Fruit fly (Drosophila melanogaster): ENCODE measurements around the gene CG32459.
A peak's percentile ranks its signal among the peaks of the same experiment; 100 is the strongest.

The CG32459 gene

dm6 chr3L:22853412-22853811 is 2.4 kb downstream of the CG32459 start, which contains the start of gene CG32462:
TSS of gene CG32462 (minus strand) at chr3L:22853512.
- TF ChIP-seq Mnt (GFP tag; optimal IDR thresholded peaks at IDR 0.05), result no peak
- no peak for TF ChIP-seq cnc (optimal IDR thresholded peaks at IDR 0.05)
- TF ChIP-seq toe (GFP tag; optimal IDR thresholded peaks at IDR 0.05), result no peak
- no peak for TF ChIP-seq tj (GFP tag; optimal IDR thresholded peaks at IDR 0.05)
- TF ChIP-seq CG33017 (tag; optimal IDR thresholded peaks at IDR 0.05), result no peak

DNA sequence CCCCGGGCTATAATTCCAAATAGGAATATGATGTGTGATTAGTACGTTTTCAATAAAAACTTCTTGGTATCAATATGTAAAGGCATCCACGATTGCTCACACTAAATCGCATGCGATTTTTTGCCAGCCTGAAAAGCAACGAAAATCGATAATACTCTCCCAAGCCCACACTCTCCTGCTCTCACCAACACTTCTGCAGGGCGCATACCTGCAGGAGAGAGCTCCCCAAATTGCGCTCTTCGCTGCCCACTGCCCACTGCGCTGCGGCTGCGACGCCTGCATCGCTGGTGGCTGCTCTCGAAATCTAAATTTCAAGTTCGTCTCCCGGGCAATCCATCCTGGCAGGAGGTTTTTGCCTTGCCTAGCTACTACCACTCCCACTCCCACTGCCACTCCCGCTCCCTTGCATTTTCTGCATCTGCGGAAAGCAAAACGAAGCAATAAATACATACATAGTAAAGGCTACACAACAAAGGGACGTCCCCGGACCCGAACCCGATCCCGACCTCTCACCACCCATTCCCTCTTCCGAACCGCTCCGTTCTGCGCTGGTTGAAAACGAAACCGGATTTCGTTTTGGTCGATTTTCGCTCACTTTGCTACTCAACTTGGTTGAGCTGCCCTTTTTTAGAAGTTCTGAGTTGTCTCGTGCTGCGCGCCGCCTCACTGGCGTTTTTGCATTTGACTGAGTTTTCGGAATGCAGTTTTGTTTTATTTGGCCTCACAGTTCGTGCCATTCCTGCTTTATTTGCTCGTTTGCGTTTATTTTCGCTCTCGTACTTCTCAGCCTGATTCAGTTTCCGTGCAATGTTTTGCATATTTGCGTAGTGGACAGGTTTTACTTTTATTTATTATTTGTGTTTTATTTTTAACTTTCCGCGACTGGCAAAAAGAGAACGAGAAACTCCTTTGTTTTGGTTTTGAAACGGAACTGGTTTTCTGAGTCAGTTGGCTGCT is 4.4 kb downstream of the CG32459 start:
- TF ChIP-seq CG5204 (GFP tag; optimal IDR thresholded peaks at IDR 0.05) (no peak), tj (GFP tag; optimal IDR thresholded peaks at IDR 0.05) (peak; percentile 95)

DNA sequence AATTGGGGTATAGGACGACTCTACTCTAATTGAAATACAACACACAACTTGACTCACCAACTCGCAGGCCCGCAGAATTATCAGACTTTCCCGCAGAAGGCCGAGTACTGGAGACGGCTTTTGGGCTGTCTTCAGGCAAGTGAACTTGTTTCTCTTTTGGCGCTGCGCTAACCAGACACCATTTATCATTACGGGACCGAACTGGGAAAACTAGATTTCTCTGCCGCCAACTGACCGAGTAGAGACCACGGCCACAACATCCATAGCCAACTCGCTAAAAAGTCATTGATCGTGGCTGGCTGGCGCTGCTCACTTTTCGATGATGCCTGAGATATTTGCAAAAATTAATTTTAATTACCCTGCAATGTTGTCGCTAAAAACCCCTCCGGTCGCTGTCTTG is 6.9 kb downstream of the CG32459 start:
- TF ChIP-seq CG33017 (tag; optimal IDR thresholded peaks at IDR 0.05) (no peak), Clk (GFP tag; optimal IDR thresholded peaks at IDR 0.05) (no peak), pad (GFP tag; optimal IDR thresholded peaks at IDR 0.05) (no peak), CG7101 (tag; optimal IDR thresholded peaks at IDR 0.05) (no peak), Hr96 (GFP tag; optimal IDR thresholded peaks at IDR 0.05) (no peak), CG5204 (GFP tag; optimal IDR thresholded peaks at IDR 0.05) (no peak)

DNA sequence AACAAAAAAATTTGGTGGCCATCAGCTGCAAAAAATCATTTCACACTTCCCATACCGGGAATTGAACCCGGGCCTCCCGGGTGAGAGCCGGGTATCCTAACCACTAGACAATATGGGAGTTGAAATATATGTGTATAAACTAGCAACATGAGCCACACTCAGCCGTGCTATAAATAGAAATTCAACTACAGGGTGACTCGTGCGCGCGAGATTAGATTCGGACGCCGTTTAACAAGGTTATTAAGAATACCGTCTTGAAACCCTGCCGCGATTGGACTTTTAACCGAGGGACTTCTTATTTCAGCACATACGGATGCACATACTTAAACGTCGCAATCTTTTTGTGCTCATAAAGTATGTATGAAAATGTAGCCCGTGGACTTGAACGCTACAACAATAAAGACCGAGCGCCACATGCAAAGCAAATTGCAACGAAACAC is 8.2 kb downstream of the CG32459 start:
- TF ChIP-seq CG1620 (GFP tag; optimal IDR thresholded peaks at IDR 0.05) (no peak), Hr96 (GFP tag; optimal IDR thresholded peaks at IDR 0.05) (no peak), bab1 (GFP tag; optimal IDR thresholded peaks at IDR 0.05) (peak; percentile 33), CG14711 (tag; optimal IDR thresholded peaks at IDR 0.05) (peak; percentile 11)

DNA sequence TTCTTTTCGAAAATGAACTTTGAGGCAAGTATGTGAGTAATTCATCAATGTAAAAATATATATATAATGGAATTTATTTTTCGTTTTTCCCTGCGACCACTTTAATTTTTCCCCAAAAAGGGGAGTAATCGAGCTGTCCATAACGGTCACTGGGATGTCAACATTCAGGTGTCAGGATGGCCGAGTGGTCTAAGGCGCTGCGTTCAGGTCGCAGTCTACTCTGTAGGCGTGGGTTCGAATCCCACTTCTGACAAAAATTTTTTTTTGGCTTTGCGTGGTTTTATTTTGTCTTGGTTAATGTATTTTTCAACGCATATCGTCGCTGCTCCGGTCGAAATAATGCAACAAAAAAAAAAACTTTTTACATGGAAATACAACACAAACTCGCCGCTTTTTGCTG is 12.8 kb downstream of the CG32459 start:
- no peak for TF ChIP-seq toe (GFP tag; optimal IDR thresholded peaks at IDR 0.05)

dm6 chr3L:22839726-22840228 is 16.1 kb downstream of the CG32459 start:
- peak; percentile 11 for TF ChIP-seq CG7045 (GFP tag; optimal IDR thresholded peaks at IDR 0.05)
- TF ChIP-seq Hr96 (GFP tag; optimal IDR thresholded peaks at IDR 0.05), result no peak
- no peak for TF ChIP-seq cnc (optimal IDR thresholded peaks at IDR 0.05)
- TF ChIP-seq CG14711 (tag; optimal IDR thresholded peaks at IDR 0.05), result no peak
- TF ChIP-seq CG12768 (GFP tag; optimal IDR thresholded peaks at IDR 0.05), result no peak
- TF ChIP-seq bab1 (GFP tag; optimal IDR thresholded peaks at IDR 0.05), result no peak
- TF ChIP-seq CG33017 (tag; optimal IDR thresholded peaks at IDR 0.05), result no peak
- peak; percentile 18 for TF ChIP-seq pad (GFP tag; optimal IDR thresholded peaks at IDR 0.05)
- TF ChIP-seq CG7101 (tag; optimal IDR thresholded peaks at IDR 0.05), result no peak
- no peak for TF ChIP-seq CG11617 (GFP tag; optimal IDR thresholded peaks at IDR 0.05)
- peak; percentile 10 for TF ChIP-seq Mnt (GFP tag; optimal IDR thresholded peaks at IDR 0.05)
- TF ChIP-seq tj (GFP tag; optimal IDR thresholded peaks at IDR 0.05), result peak; percentile 51
- TF ChIP-seq ovo (GFP tag; optimal IDR thresholded peaks at IDR 0.05), result no peak
- TF ChIP-seq Crg-1 (GFP tag; optimal IDR thresholded peaks at IDR 0.05), result no peak
- TF ChIP-seq toe (GFP tag; optimal IDR thresholded peaks at IDR 0.05), result no peak
- peak; percentile 48 for TF ChIP-seq cic (GFP tag; optimal IDR thresholded peaks at IDR 0.05)
- TF ChIP-seq CG5204 (GFP tag; optimal IDR thresholded peaks at IDR 0.05), result no peak
- TF ChIP-seq Clk (GFP tag; optimal IDR thresholded peaks at IDR 0.05), result peak; percentile 50
- no peak for TF ChIP-seq CG1620 (GFP tag; optimal IDR thresholded peaks at IDR 0.05)
- TF ChIP-seq kay (GFP tag; ENCODE audit: borderline replicate concordance), result no peak

DNA sequence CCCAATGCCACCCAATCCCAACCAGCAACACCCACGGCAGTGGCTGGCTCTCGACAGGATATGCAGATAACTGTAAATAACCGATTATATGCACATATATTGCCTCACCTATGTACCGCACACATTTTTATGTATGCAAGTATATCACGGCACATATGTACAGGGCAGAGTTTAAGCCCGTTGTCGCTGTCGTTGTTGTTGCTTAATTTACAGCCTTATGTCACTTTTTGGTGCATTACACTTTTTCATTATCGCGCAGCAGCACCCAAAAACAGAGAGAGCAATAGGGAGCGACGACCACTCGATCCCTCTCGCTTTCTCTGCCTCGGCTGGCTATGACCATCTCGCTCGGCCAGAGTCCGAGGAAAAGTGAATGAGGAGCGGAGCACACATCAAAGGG is 16.6 kb downstream of the CG32459 start:
- TF ChIP-seq pad (GFP tag; optimal IDR thresholded peaks at IDR 0.05), result no peak
- TF ChIP-seq bab1 (GFP tag; optimal IDR thresholded peaks at IDR 0.05), result no peak
- no peak for TF ChIP-seq CG7045 (GFP tag; optimal IDR thresholded peaks at IDR 0.05)
- no peak for TF ChIP-seq Clk (GFP tag; optimal IDR thresholded peaks at IDR 0.05)
- no peak for TF ChIP-seq Hr96 (GFP tag; optimal IDR thresholded peaks at IDR 0.05)
- TF ChIP-seq CG11617 (GFP tag; optimal IDR thresholded peaks at IDR 0.05), result no peak
- no peak for TF ChIP-seq CG1620 (GFP tag; optimal IDR thresholded peaks at IDR 0.05)
- TF ChIP-seq CG12768 (GFP tag; optimal IDR thresholded peaks at IDR 0.05), result no peak
- TF ChIP-seq toe (GFP tag; optimal IDR thresholded peaks at IDR 0.05), result no peak
- TF ChIP-seq cnc (optimal IDR thresholded peaks at IDR 0.05), result no peak
- TF ChIP-seq CG5204 (GFP tag; optimal IDR thresholded peaks at IDR 0.05), result no peak
- TF ChIP-seq Crg-1 (GFP tag; optimal IDR thresholded peaks at IDR 0.05), result no peak
- no peak for TF ChIP-seq CG14711 (tag; optimal IDR thresholded peaks at IDR 0.05)
- TF ChIP-seq CG7101 (tag; optimal IDR thresholded peaks at IDR 0.05), result no peak
- no peak for TF ChIP-seq cic (GFP tag; optimal IDR thresholded peaks at IDR 0.05)
- TF ChIP-seq tj (GFP tag; optimal IDR thresholded peaks at IDR 0.05), result no peak
- no peak for TF ChIP-seq Mnt (GFP tag; optimal IDR thresholded peaks at IDR 0.05)
- TF ChIP-seq kay (GFP tag; ENCODE audit: borderline replicate concordance), result no peak
- TF ChIP-seq ovo (GFP tag; optimal IDR thresholded peaks at IDR 0.05), result no peak
- TF ChIP-seq CG33017 (tag; optimal IDR thresholded peaks at IDR 0.05), result no peak

Measured in whole organism, adult.